Fruit fly (Drosophila melanogaster): ENCODE data around the gene CG7889.

DNA sequence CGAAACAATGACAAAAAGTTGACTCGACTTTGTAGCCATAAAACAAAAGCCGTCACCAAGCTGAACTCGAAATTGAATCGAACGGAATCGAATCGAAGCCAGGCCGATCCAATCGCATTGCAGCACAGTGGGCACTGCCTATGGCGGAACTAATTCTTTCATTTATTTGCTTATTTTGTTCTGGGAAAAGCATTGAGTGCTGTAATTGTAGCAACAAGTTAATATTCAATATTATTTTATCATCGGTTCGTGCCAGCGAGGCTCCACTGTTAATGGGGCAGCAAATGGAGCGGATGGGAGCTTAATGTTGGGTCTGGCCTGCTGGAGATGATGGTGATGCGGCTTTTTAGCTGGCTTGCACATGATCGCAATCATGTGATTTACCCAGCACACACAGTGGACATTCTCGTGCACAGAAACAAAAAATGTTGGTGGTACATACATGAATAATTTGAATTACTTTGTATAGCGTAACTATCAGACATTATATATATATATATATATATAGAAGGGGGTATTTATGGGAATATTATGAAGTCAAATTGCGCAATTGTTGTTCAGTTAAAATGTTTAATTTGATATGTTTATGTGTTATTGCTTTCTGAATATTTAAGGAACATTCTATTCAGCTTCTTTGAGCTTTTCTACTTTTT lies 46.0 kb downstream of the CG7889 start:
- TF ChIP-seq CG8478 (optimal IDR thresholded peaks at IDR 0.05) = no peak
- TF ChIP-seq CTCF (optimal IDR thresholded peaks at IDR 0.05) = no peak
